Worm (Caenorhabditis elegans): ENCODE data around the gene cyp-34A9.

DNA sequence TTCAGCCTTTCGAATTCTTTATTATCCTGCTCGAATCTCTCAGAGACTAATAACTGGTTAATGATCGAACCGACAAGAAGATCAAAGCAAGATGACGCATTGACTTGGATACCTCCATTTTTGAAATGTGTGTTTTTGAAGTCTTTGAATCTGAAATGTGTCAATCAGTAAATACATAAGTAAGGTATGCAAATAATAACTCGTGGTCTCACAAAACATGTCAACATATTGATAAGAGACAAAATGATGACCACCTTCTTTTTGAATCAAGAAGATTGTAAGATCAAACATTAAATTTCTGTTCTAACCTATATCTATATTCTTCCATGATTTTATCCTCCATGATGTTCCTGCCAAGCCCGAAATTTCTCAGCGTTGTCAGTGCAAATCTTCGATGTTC lies 676 bp downstream of the cyp-34A9 start:
- TF ChIP-seq ztf-1 (GFP tag; conservative IDR thresholded peaks at IDR 0.05) (no peak), blmp-1 (tag; optimal IDR thresholded peaks at IDR 0.05; ENCODE audit: insufficient read depth) (no peak), nhr-11 (tag; optimal IDR thresholded peaks at IDR 0.05) (no peak), ceh-16 (tag; optimal IDR thresholded peaks at IDR 0.05) (no peak), nhr-77 (tag; optimal IDR thresholded peaks at IDR 0.05) (no peak)

Data from whole organism, L2 larva.